Worm (Caenorhabditis elegans): ENCODE data around the gene C43D7.7.
"Not testable (repeated sequence)": the region's sequence is repeated elsewhere in the genome, so short reads cannot be mapped to it uniquely, and the experiment has no call there.

ce11 chrV:19317058-19317457, 2.3 kb downstream of the C43D7.7 start, which contains the start of gene srh-208:
- TF ChIP-seq unc-39 (tag; optimal IDR thresholded peaks at IDR 0.05); ces-1 (GFP tag; optimal IDR thresholded peaks at IDR 0.05); unc-62 (GFP tag; optimal IDR thresholded peaks at IDR 0.05); ztf-11 (tag; optimal IDR thresholded peaks at IDR 0.05); nhr-28 (tag; optimal IDR thresholded peaks at IDR 0.05); pha-4 (tag; optimal IDR thresholded peaks at IDR 0.05); sptf-1 (tag; optimal IDR thresholded peaks at IDR 0.05); lsy-2 (tag; optimal IDR thresholded peaks at IDR 0.05); mab-5 (tag; optimal IDR thresholded peaks at IDR 0.05); nhr-237 (tag; optimal IDR thresholded peaks at IDR 0.05); snpc-4 (tag; optimal IDR thresholded peaks at IDR 0.05); elt-3 (tag; optimal IDR thresholded peaks at IDR 0.05); elt-1 (tag; optimal IDR thresholded peaks at IDR 0.05; ENCODE audit: borderline replicate concordance, insufficient read depth): not testable (repeated sequence)
